Fruit fly (Drosophila melanogaster) whole organism, embryonic: ENCODE measurements around the gene CG18258.

ENCODE experiments used
- Awh ChIP-seq: fragments of 200-800 bp; sonication (Bioruptor generic); IDR thresholded peaks from 2 replicates; pipeline ENCODE4, ENCODE4 v1.3.6; 2022; ENCODE audit warnings: missing biosample characterization, missing genetic modification characterization
- CG10209 ChIP-seq: fragments of 200-800 bp; sonication (Bioruptor generic); optimal IDR thresholded peaks from 3 replicates; lab custom pipeline; 2017; ENCODE audit warnings: missing biosample characterization, mild to moderate bottlenecking, missing genetic modification characterization, missing genetic modification reagents
- CG10274 ChIP-seq: fragments of 200-800 bp; sonication (Bioruptor generic); optimal IDR thresholded peaks from 3 replicates; lab custom pipeline; 2017; ENCODE audit warnings: missing biosample characterization, mild to moderate bottlenecking, missing genetic modification characterization
- CG11398 ChIP-seq: fragments of 200-800 bp; sonication (Bioruptor generic); optimal IDR thresholded peaks from 2 replicates; lab custom pipeline; 2016; ENCODE audit warnings: missing biosample characterization, missing genetic modification characterization
- CG12299 ChIP-seq: fragments of 200-800 bp; sonication (Bioruptor generic); optimal IDR thresholded peaks from 2 replicates; lab custom pipeline; 2018; ENCODE audit warnings: missing biosample characterization, mild to moderate bottlenecking, missing genetic modification characterization
- CG13287 ChIP-seq: fragments of 200-800 bp; sonication (Bioruptor generic); IDR thresholded peaks from 2 replicates; pipeline ENCODE4 v1.3.6; 2022; ENCODE audit warnings: missing biosample characterization, missing genetic modification characterization; ENCODE audit not compliant: partially characterized antibody
- CG13894 ChIP-seq: fragments of 200-800 bp; sonication (Bioruptor generic); optimal IDR thresholded peaks from 3 replicates; lab custom pipeline; 2018; ENCODE audit warnings: missing biosample characterization, mild to moderate bottlenecking, missing genetic modification characterization, moderate library complexity
- CG14050 ChIP-seq: fragments of 200-800 bp; sonication (Bioruptor generic); IDR thresholded peaks from 3 replicates; pipeline ENCODE4 v1.3.6; 2022; ENCODE audit warnings: missing biosample characterization, missing genetic modification characterization
- CG14441 ChIP-seq: fragments of 200-800 bp; sonication (Bioruptor generic); IDR thresholded peaks from 2 replicates; pipeline ENCODE4 v1.3.6; 2022; ENCODE audit warnings: missing biosample characterization, missing genetic modification characterization
- CG15269 ChIP-seq: fragments of 200-800 bp; sonication (Bioruptor generic); optimal IDR thresholded peaks from 2 replicates; lab custom pipeline; 2018; ENCODE audit warnings: missing biosample characterization, mild to moderate bottlenecking, missing genetic modification characterization, moderate library complexity
- CG1647 ChIP-seq: fragments of 200-800 bp; sonication (Bioruptor generic); optimal IDR thresholded peaks from 3 replicates; lab custom pipeline; 2016; ENCODE audit warnings: missing biosample characterization, missing genetic modification characterization
- CG17361 ChIP-seq: fragments of 200-800 bp; sonication (Bioruptor generic); IDR thresholded peaks from 3 replicates; pipeline ENCODE4 v1.3.6; 2022; ENCODE audit warnings: missing biosample characterization, missing genetic modification characterization
- CG2199 ChIP-seq: fragments of 200-800 bp; sonication (Bioruptor generic); IDR thresholded peaks from 3 replicates; pipeline ENCODE4 v1.3.6; 2022; ENCODE audit warnings: missing biosample characterization, missing genetic modification characterization
- CG32772 ChIP-seq: fragments of 200-800 bp; sonication (Bioruptor generic); IDR thresholded peaks from 2 replicates; pipeline ENCODE4 v1.3.6; 2022; ENCODE audit warnings: missing biosample characterization, missing genetic modification characterization
- CG3281 ChIP-seq: fragments of 200-800 bp; sonication (Bioruptor generic); optimal IDR thresholded peaks from 3 replicates; lab custom pipeline; 2017; ENCODE audit warnings: missing biosample characterization, mild to moderate bottlenecking, missing genetic modification characterization
- CG6254 ChIP-seq: fragments of 200-800 bp; sonication (Bioruptor generic); optimal IDR thresholded peaks from 3 replicates; lab custom pipeline; 2017; ENCODE audit warnings: mild to moderate bottlenecking, missing biosample characterization, missing genetic modification reagents, missing genetic modification characterization
- CG6854 ChIP-seq: fragments of 200-800 bp; sonication (Bioruptor generic); optimal IDR thresholded peaks from 3 replicates; lab custom pipeline; 2017; ENCODE audit warnings: missing biosample characterization, mild to moderate bottlenecking, missing genetic modification characterization
- CG7556 ChIP-seq: fragments of 200-800 bp; sonication (Bioruptor generic); optimal IDR thresholded peaks from 2 replicates; lab custom pipeline; 2017; ENCODE audit warnings: missing biosample characterization, mild to moderate bottlenecking, missing genetic modification characterization
- CG9817 ChIP-seq: fragments of 200-800 bp; sonication (Bioruptor generic); optimal IDR thresholded peaks from 2 replicates; lab custom pipeline; 2018; ENCODE audit warnings: missing biosample characterization, mild to moderate bottlenecking, missing genetic modification characterization, moderate library complexity
- CrebB ChIP-seq: fragments of 200-800 bp; sonication (Bioruptor generic); optimal IDR thresholded peaks from 3 replicates; lab custom pipeline; 2018; ENCODE audit warnings: missing biosample characterization, mild to moderate bottlenecking, missing genetic modification characterization
- D ChIP-seq, 2 experiments: fragments of 200-800 bp in 1 of 2; fragments of >200 bp in 1 of 2; sonication (Bioruptor generic) in 1 of 2; optimal IDR thresholded peaks; 2 replicates in 1 of 2; 3 replicates in 1 of 2; lab custom pipeline; 2017; ENCODE audit warnings: mild to moderate bottlenecking in 1 of 2, missing biosample characterization in 1 of 2, missing genetic modification characterization in 1 of 2, missing genetic modification reagents in 1 of 2
- Dbx ChIP-seq: fragments of 200-800 bp; sonication (Bioruptor generic); IDR thresholded peaks from 3 replicates; pipeline ENCODE4 v1.3.6; 2022; ENCODE audit warnings: missing biosample characterization, missing genetic modification characterization
- Doc2 ChIP-seq: fragments of 200-800 bp; sonication (Bioruptor generic); IDR thresholded peaks from 2 replicates; pipeline ENCODE4 v1.3.6; 2022; ENCODE audit warnings: missing biosample characterization, missing genetic modification characterization
- ERR ChIP-seq: fragments of 200-800 bp; sonication (Bioruptor generic); optimal IDR thresholded peaks from 2 replicates; lab custom pipeline; 2016; ENCODE audit warnings: missing biosample characterization, missing genetic modification characterization
- Ets65A ChIP-seq: fragments of 200-800 bp; sonication (Bioruptor generic); peaks from one replicate; lab custom pipeline; 2016; ENCODE audit warnings: missing biosample characterization, missing genetic modification characterization
- MTF-1 ChIP-seq: fragments of 200-800 bp; sonication (Bioruptor generic); optimal IDR thresholded peaks from 2 replicates; lab custom pipeline; 2018; ENCODE audit warnings: missing biosample characterization, mild to moderate bottlenecking, missing genetic modification characterization, borderline replicate concordance
- Med ChIP-seq: fragments of 200-800 bp; sonication (Bioruptor generic); peaks from one replicate; lab custom pipeline; 2016; ENCODE audit warnings: missing biosample characterization, missing genetic modification characterization, mild to moderate bottlenecking, inconsistent platforms, moderate library complexity
- NC2α ChIP-seq: fragments of 200-800 bp; sonication (Bioruptor generic); optimal IDR thresholded peaks from 2 replicates; lab custom pipeline; 2016; ENCODE audit warnings: missing biosample characterization, missing genetic modification characterization
- PHDP ChIP-seq: fragments of 200-800 bp; sonication (Bioruptor generic); optimal IDR thresholded peaks from 3 replicates; lab custom pipeline; 2018; ENCODE audit warnings: missing biosample characterization, mild to moderate bottlenecking, missing genetic modification characterization, moderate library complexity
- Pdp1 ChIP-seq, 2 experiments: fragments of 200-800 bp; sonication (Bioruptor generic); optimal IDR thresholded peaks; 3 replicates each; lab custom pipeline; 2016; ENCODE audit warnings: missing biosample characterization in 2 of 2, missing genetic modification characterization in 2 of 2, mild to moderate bottlenecking in 1 of 2, moderate library complexity in 1 of 2
- Rfx ChIP-seq: fragments of 200-800 bp; sonication (Bioruptor generic); IDR thresholded peaks from 2 replicates; pipeline ENCODE4 v1.3.6; 2022; ENCODE audit warnings: missing biosample characterization, missing genetic modification characterization
- Sox102F ChIP-seq: fragments of 200-800 bp; sonication (Bioruptor generic); optimal IDR thresholded peaks from 2 replicates; lab custom pipeline; 2018; ENCODE audit warnings: missing biosample characterization, mild to moderate bottlenecking, missing genetic modification characterization, moderate library complexity
- Usf ChIP-seq: fragments of 200-800 bp; sonication (Bioruptor generic); optimal IDR thresholded peaks from 2 replicates; lab custom pipeline; 2017; ENCODE audit warnings: missing genotype, missing biosample characterization, missing genetic modification characterization
- bcd ChIP-seq: fragments of 200-800 bp; sonication (Bioruptor generic); optimal IDR thresholded peaks from 2 replicates; lab custom pipeline; 2017; ENCODE audit warnings: missing biosample characterization, mild to moderate bottlenecking, missing genetic modification characterization
- chif ChIP-seq, 2 experiments: fragments of 200-800 bp; sonication (Bioruptor generic); optimal IDR thresholded peaks; 3 replicates each; lab custom pipeline; 2016; ENCODE audit warnings: missing biosample characterization in 2 of 2, missing genetic modification characterization in 2 of 2
- grau ChIP-seq: fragments of 200-800 bp; optimal IDR thresholded peaks from 3 replicates; lab custom pipeline; 2019; ENCODE audit warnings: missing biosample characterization, mild to moderate bottlenecking, missing genetic modification characterization, moderate library complexity
- hth ChIP-seq: fragments of >200 bp; optimal IDR thresholded peaks from 2 replicates; lab custom pipeline; 2017; ENCODE audit warnings: inconsistent platforms
- lab ChIP-seq: fragments of 200-800 bp; sonication (Bioruptor generic); optimal IDR thresholded peaks from 3 replicates; lab custom pipeline; 2017; ENCODE audit warnings: missing biosample characterization, missing genetic modification characterization, mild to moderate bottlenecking, moderate library complexity, missing genetic modification reagents
- lbe ChIP-seq: fragments of 200-800 bp; sonication (Bioruptor generic); optimal IDR thresholded peaks from 2 replicates; lab custom pipeline; 2016; ENCODE audit warnings: missing biosample characterization, mild to moderate bottlenecking, missing genetic modification characterization
- lilli ChIP-seq: fragments of 200-800 bp; sonication (Bioruptor generic); optimal IDR thresholded peaks from 3 replicates; lab custom pipeline; 2016; ENCODE audit warnings: missing biosample characterization, missing genetic modification characterization
- org-1 ChIP-seq: fragments of 200-800 bp; sonication (Bioruptor generic); optimal IDR thresholded peaks from 2 replicates; lab custom pipeline; 2017; ENCODE audit warnings: missing biosample characterization, missing genetic modification characterization
- row ChIP-seq: fragments of 200-800 bp; sonication (Bioruptor generic); IDR thresholded peaks from 3 replicates; pipeline ENCODE4 v1.3.6; 2022; ENCODE audit warnings: missing biosample characterization, missing genetic modification characterization
- seq ChIP-seq: fragments of 200-800 bp; sonication (Bioruptor generic); IDR thresholded peaks from 2 replicates; pipeline ENCODE4 v1.3.6; 2022; ENCODE audit warnings: missing biosample characterization, missing genetic modification characterization
- slbo ChIP-seq: fragments of 200-800 bp; sonication (Bioruptor generic); IDR thresholded peaks from 2 replicates; pipeline ENCODE4 v1.3.6; 2022; ENCODE audit warnings: missing biosample characterization, missing genetic modification characterization
- sqz ChIP-seq: fragments of 200-800 bp; sonication (Bioruptor generic); optimal IDR thresholded peaks from 3 replicates; lab custom pipeline; 2018; ENCODE audit warnings: missing biosample characterization, mild to moderate bottlenecking, missing genetic modification characterization
- vvl ChIP-seq: fragments of 200-800 bp; sonication (Bioruptor generic); IDR thresholded peaks from 2 replicates; pipeline ENCODE4 v1.3.6; 2022; ENCODE audit warnings: missing biosample characterization, missing genetic modification characterization
- zfh2 ChIP-seq: fragments of 200-800 bp; sonication (Bioruptor generic); optimal IDR thresholded peaks from 2 replicates; lab custom pipeline; 2016; ENCODE audit warnings: missing biosample characterization, missing genetic modification characterization

Gene CG18258

DNA sequence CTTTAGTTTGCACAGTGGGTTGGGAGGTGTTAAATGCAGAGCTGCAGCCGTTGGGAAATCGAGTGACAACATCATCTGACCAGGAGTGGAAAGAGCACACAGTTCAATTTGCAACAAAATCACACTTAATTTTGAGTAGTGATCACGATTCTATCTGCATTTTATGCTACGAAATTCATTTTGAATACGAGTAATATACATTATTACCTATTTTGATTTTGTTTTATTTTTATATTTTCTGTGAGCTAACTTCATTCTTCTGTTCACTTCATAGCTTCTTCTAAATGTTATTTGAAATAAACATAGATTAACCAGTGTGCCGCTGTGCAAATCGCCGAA lies 14.5 kb downstream of the CG18258 start, which contains the start of gene CG10598 (continued):
- TF ChIP-seq CG15269 (tag; lab: Kevin White, UChicago) (peak; percentile 52), Usf (GFP tag; lab: Kevin White, UChicago) (peak; percentile 10), CG10209 (GFP tag; lab: Kevin White, UChicago) (peak; percentile 3), bcd (peak; percentile 5), lbe (GFP tag; lab: Kevin White, UChicago) (no peak), CG17361 (GFP tag; lab: Robert Waterston, UW) (0 out of 3 replicates have a peak, but pooled peaks have one; percentile 12), CG11398 (GFP tag; lab: Kevin White, UChicago) (no peak), row (GFP tag; lab: Robert Waterston, UW) (0 out of 3 replicates have a peak, but pooled peaks have one; percentile 32), Med (GFP tag; lab: Kevin White, UChicago) (peak; percentile 77), CG1647 (GFP tag; lab: Kevin White, UChicago) (no peak), CG32772 (GFP tag; lab: Robert Waterston, UW) (0 out of 2 replicates have a peak, but pooled peaks have one; percentile 15), Rfx (GFP tag; lab: Robert Waterston, UW) (peak; percentile 50), Doc2 (GFP tag; lab: Robert Waterston, UW) (no peak), lilli (GFP tag; lab: Kevin White, UChicago) (peak; percentile 9), grau (tag; lab: Kevin White, UChicago) (peak; percentile 47), CG12299 (no peak), D (optimal IDR thresholded peaks at IDR 0.05; lab: Kevin White, UChicago) (no peak), D (GFP tag; optimal IDR thresholded peaks at IDR 0.05; lab: Kevin White, UChicago) (no peak), seq (GFP tag; lab: Robert Waterston, UW) (peak; percentile 41; the same call in 1 of the 2 replicates), Ets65A (GFP tag; lab: Kevin White, UChicago) (peak; percentile 85), chif (GFP tag; optimal IDR thresholded peaks at IDR 0.05; lab: Kevin White, UChicago) (no peak), lab (GFP tag; lab: Kevin White, UChicago) (peak; percentile 2), Pdp1 (GFP tag; optimal IDR thresholded peaks at IDR 0.05; lab: Kevin White, UChicago) (peak in 1 of 2 experiments; percentile 1), CG3281 (peak; percentile 12)

DNA sequence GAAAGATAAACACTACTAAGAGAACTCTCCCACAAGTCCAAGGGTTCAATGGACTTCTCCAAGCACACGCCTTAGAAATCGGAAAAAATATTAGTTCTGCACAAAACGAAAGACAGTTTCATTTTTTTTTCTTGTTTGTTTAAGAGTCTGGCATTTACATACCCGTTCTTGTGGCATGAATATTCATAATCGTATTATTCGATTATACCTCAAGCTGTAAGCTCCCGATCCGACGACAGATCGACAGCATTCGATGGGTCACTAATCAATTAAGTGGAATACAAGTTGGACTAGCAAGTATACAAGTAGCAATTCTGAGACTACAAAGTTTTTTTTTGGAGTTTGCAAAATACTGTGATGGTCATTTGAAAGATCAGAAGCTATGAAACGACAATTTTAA lies 15.4 kb downstream of the CG18258 start:
- TF ChIP-seq CG13894 (tag; lab: Kevin White, UChicago) (peak; percentile 88), CG2199 (peak; percentile 87), vvl (GFP tag; lab: Robert Waterston, UW) (0 out of 2 replicates have a peak, but pooled peaks have one; percentile 35), slbo (GFP tag; lab: Robert Waterston, UW) (no peak), hth (lab: Kevin White, UChicago) (no peak), Awh (no peak), CrebB (tag; lab: Kevin White, UChicago) (no peak)
- TF ChIP-seq, all 482 proteins: peak for 3

dm6 chrX:17229475-17230169 lies 17.5 kb downstream of the CG18258 start:
- no peak for TF ChIP-seq Dbx
- no peak for TF ChIP-seq CG6854 (GFP tag; lab: Kevin White, UChicago)
- peak; percentile 2 for TF ChIP-seq CG7556
- TF ChIP-seq vvl (GFP tag; lab: Robert Waterston, UW) = no peak
- TF ChIP-seq org-1 (GFP tag; lab: Kevin White, UChicago) = no peak
- TF ChIP-seq CG14050 = no peak
- TF ChIP-seq bcd = no peak
- no peak for TF ChIP-seq NC2α
- peak; percentile 9 for TF ChIP-seq PHDP (tag; lab: Kevin White, UChicago)
- no peak for TF ChIP-seq CG13287
- TF ChIP-seq MTF-1 = no peak
- TF ChIP-seq ERR = no peak
- TF ChIP-seq zfh2 = no peak
- TF ChIP-seq Sox102F (GFP tag; lab: Kevin White, UChicago) = peak; percentile 28
- TF ChIP-seq CG9817 (tag; lab: Kevin White, UChicago) = peak; percentile 23
- no peak for TF ChIP-seq sqz
- TF ChIP-seq CG6254 (GFP tag; lab: Kevin White, UChicago) = no peak
- TF ChIP-seq CG14441 (GFP tag; lab: Robert Waterston, UW) = no peak
- TF ChIP-seq CG10274 (GFP tag; lab: Kevin White, UChicago) = no peak
